Worm (Caenorhabditis elegans) whole organism, early embryonic: ENCODE results near the gene btb-11.

ENCODE experiments used
- B0310.2 ChIP-seq: sonication (generic microtip); optimal IDR thresholded peaks from 2 replicates; lab custom pipeline; 2016; ENCODE audit warnings: mild to moderate bottlenecking, missing genetic modification characterization, missing compliant biosample characterization
- F13C5.2 ChIP-seq: sonication (generic microtip); optimal IDR thresholded peaks from 2 replicates; lab custom pipeline; 2017; ENCODE audit warnings: mild to moderate bottlenecking, missing genetic modification characterization, inconsistent platforms, missing compliant biosample characterization
- ama-1 ChIP-seq: fragments of 150-350 bp; optimal IDR thresholded peaks from 2 replicates; lab custom pipeline; 2014
- ceh-36 ChIP-seq: sonication (generic microtip); optimal IDR thresholded peaks from 2 replicates; lab custom pipeline; 2016; ENCODE audit warnings: missing genetic modification characterization, inconsistent platforms, missing compliant biosample characterization
- flt-1 ChIP-seq: fragments of 200-800 bp; sonication (Bioruptor generic); IDR thresholded peaks from 2 replicates; pipeline ENCODE4 v1.3.6; 2022; ENCODE audit warnings: missing genetic modification characterization, missing compliant biosample characterization
- hmbx-1 ChIP-seq: sonication (generic microtip); optimal IDR thresholded peaks from 2 replicates; lab custom pipeline; 2016; ENCODE audit warnings: mild to moderate bottlenecking, missing genetic modification characterization, missing compliant biosample characterization
- hmg-4 ChIP-seq: fragments of 200-800 bp; sonication (Bioruptor generic); optimal IDR thresholded peaks from 2 replicates; lab custom pipeline; 2018; ENCODE audit warnings: mild to moderate bottlenecking, missing genetic modification characterization, missing compliant biosample characterization
- hnd-1 ChIP-seq: sonication (generic microtip); optimal IDR thresholded peaks from 2 replicates; lab custom pipeline; 2016; ENCODE audit warnings: missing genetic modification characterization, missing compliant biosample characterization
- scrt-1 ChIP-seq: fragments of 200-800 bp; sonication (Bioruptor generic); IDR thresholded peaks from 2 replicates; pipeline ENCODE4 v1.3.6; 2022; ENCODE audit warnings: missing genetic modification characterization, missing compliant biosample characterization
- sea-1 ChIP-seq: fragments of 200-800 bp; sonication (Bioruptor generic); conservative IDR thresholded peaks from 2 replicates; pipeline ENCODE4 v1.3.6; 2022; ENCODE audit warnings: missing genetic modification characterization, missing compliant biosample characterization
- tbx-11 ChIP-seq: fragments of 200-800 bp; sonication (Bioruptor generic); IDR thresholded peaks from 2 replicates; pipeline ENCODE4 v1.3.6; 2022; ENCODE audit warnings: missing genetic modification characterization, missing compliant biosample characterization

- no peak for TF ChIP-seq ceh-36 (tag; lab: Kevin White, UChicago)
- no peak for TF ChIP-seq scrt-1 (GFP tag; lab: Robert Waterston, UW)
- no peak for TF ChIP-seq tbx-11 (GFP tag; lab: Robert Waterston, UW)
- no peak for TF ChIP-seq sea-1 (GFP tag; lab: Robert Waterston, UW)
- no peak for TF ChIP-seq hmbx-1 (tag; lab: Kevin White, UChicago)
- no peak for TF ChIP-seq hmg-4 (GFP tag; lab: Kevin White, UChicago)
- TF ChIP-seq flt-1 (GFP tag; lab: Robert Waterston, UW), result no peak
- TF ChIP-seq ama-1 (lab: Kevin White, UChicago), result no peak
- TF ChIP-seq F13C5.2 (tag; lab: Kevin White, UChicago), result no peak
- TF ChIP-seq B0310.2 (tag; lab: Kevin White, UChicago), result no peak
- TF ChIP-seq hnd-1 (tag; lab: Kevin White, UChicago), result no peak
Measured at ce11 chrII:1049849-1050248, 25.3 kb upstream of the btb-11 start, which contains the start of gene fbxb-40.
